ENCODE assay signal across 1 fruit fly cellular context in genomic region chr3L:12277054-12277879, dm6.
TF ChIP-seq lines count a peak whose summit lies in the region.

Gene Sms, minus strand, starts transcription at chr3L:12277251.
Gene INPP5E, plus strand, starts transcription at chr3L:12277655.

TF ChIP-seq in whole organism, embryonic, 481 proteins besides CTCF, POLR2A, EP300 and RAD21 (continued from another document and continues in another):
- TF ChIP-seq CG18764 (GFP tag; optimal IDR thresholded peaks at IDR 0.05; lab: Kevin White, UChicago) (no peak), CG31224 (GFP tag; IDR thresholded peaks at IDR 0.05; lab: Robert Waterston, UW) (peak; percentile 49; the same call in 1 of the 2 replicates), knrl (GFP tag; IDR thresholded peaks at IDR 0.05; lab: Robert Waterston, UW; ENCODE audit: partially characterized antibody) (peak; percentile 88), sens (GFP tag; lab: Kevin White, UChicago) (peak; percentile 46), CG5953 (GFP tag; IDR thresholded peaks at IDR 0.05; lab: Robert Waterston, UW) (no peak), Fer1 (GFP tag; optimal IDR thresholded peaks at IDR 0.05; lab: Kevin White, UChicago) (peak; percentile 2), NC2α (GFP tag; optimal IDR thresholded peaks at IDR 0.05; lab: Kevin White, UChicago) (no peak), Lim3 (GFP tag; IDR thresholded peaks at IDR 0.05; lab: Robert Waterston, UW) (no peak), z (GFP tag; IDR thresholded peaks at IDR 0.05; lab: Robert Waterston, UW) (no peak), gcm2 (GFP tag; optimal IDR thresholded peaks at IDR 0.05; lab: Kevin White, UChicago) (no peak), da (GFP tag; optimal IDR thresholded peaks at IDR 0.05; lab: Kevin White, UChicago) (no peak), CG18619 (GFP tag; optimal IDR thresholded peaks at IDR 0.05; lab: Kevin White, UChicago) (peak; percentile 64), NFAT (GFP tag; IDR thresholded peaks at IDR 0.05; lab: Robert Waterston, UW) (peak; percentile 73), Six4 (GFP tag; optimal IDR thresholded peaks at IDR 0.05; lab: Kevin White, UChicago) (peak; percentile 41), slou (GFP tag; optimal IDR thresholded peaks at IDR 0.05; lab: Kevin White, UChicago) (no peak), Lhr (GFP tag; optimal IDR thresholded peaks at IDR 0.05; lab: Kevin White, UChicago) (peak; percentile 30), CG8290 (GFP tag; optimal IDR thresholded peaks at IDR 0.05; lab: Kevin White, UChicago) (peak; percentile 20), CG8290 (tag; optimal IDR thresholded peaks at IDR 0.05; lab: Kevin White, UChicago) (peak in 1 of 2 experiments; percentile 54), ssp (GFP tag; IDR thresholded peaks at IDR 0.05; lab: Robert Waterston, UW) (peak; percentile 46), tgo (GFP tag; IDR thresholded peaks at IDR 0.05; lab: Robert Waterston, UW) (peak; percentile 43; the same call in 2 of the 3 replicates), CG7357 (GFP tag; IDR thresholded peaks at IDR 0.05; lab: Robert Waterston, UW) (no peak), prd (optimal IDR thresholded peaks at IDR 0.05; lab: Kevin White, UChicago) (no peak), prd (GFP tag; IDR thresholded peaks at IDR 0.05; lab: Robert Waterston, UW) (peak; percentile 63; the same call in 1 of the 3 replicates), bowl (GFP tag; IDR thresholded peaks at IDR 0.05; lab: Robert Waterston, UW) (no peak), CG32532 (GFP tag; IDR thresholded peaks at IDR 0.05; lab: Robert Waterston, UW) (peak; percentile 69), zen2 (GFP tag; IDR thresholded peaks at IDR 0.05; lab: Robert Waterston, UW; ENCODE audit: partially characterized antibody) (peak; percentile 58; the same call in 2 of the 3 replicates), Hmr (GFP tag; optimal IDR thresholded peaks at IDR 0.05; lab: Kevin White, UChicago) (peak; percentile 33), Sox102F (GFP tag; optimal IDR thresholded peaks at IDR 0.05; lab: Kevin White, UChicago) (peak; percentile 49), Awh (GFP tag; IDR thresholded peaks at IDR 0.05; lab: Robert Waterston, UW) (no peak), TFAM (GFP tag; optimal IDR thresholded peaks at IDR 0.05; lab: Kevin White, UChicago) (no peak), CG6854 (GFP tag; optimal IDR thresholded peaks at IDR 0.05; lab: Kevin White, UChicago) (no peak), CG2889 (GFP tag; IDR thresholded peaks at IDR 0.05; lab: Robert Waterston, UW) (0 out of 3 replicates have a peak, but pooled peaks have one; percentile 39), CG11085 (GFP tag; IDR thresholded peaks at IDR 0.05; lab: Robert Waterston, UW) (peak; percentile 48), Bgb (GFP tag; IDR thresholded peaks at IDR 0.05; lab: Robert Waterston, UW; ENCODE audit: partially characterized antibody) (peak; percentile 84), CG1602 (GFP tag; optimal IDR thresholded peaks at IDR 0.05; lab: Kevin White, UChicago) (peak; percentile 65), CG10431 (GFP tag; optimal IDR thresholded peaks at IDR 0.05; lab: Kevin White, UChicago) (peak; percentile 38), CG9797 (GFP tag; optimal IDR thresholded peaks at IDR 0.05; lab: Kevin White, UChicago) (peak; percentile 57), CG15073 (GFP tag; optimal IDR thresholded peaks at IDR 0.05; lab: Kevin White, UChicago) (no peak), CG8944 (GFP tag; optimal IDR thresholded peaks at IDR 0.05; lab: Kevin White, UChicago) (no peak), CG13624 (GFP tag; optimal IDR thresholded peaks at IDR 0.05; lab: Kevin White, UChicago) (no peak), CG3847 (GFP tag; IDR thresholded peaks at IDR 0.05; lab: Robert Waterston, UW) (peak; percentile 62; the same call in 1 of the 2 replicates), dimm (GFP tag; IDR thresholded peaks at IDR 0.05; lab: Robert Waterston, UW) (no peak), Tbp (GFP tag; optimal IDR thresholded peaks at IDR 0.05; lab: Kevin White, UChicago) (no peak), CG8281 (tag; optimal IDR thresholded peaks at IDR 0.05; lab: Kevin White, UChicago) (no peak), CG1792 (GFP tag; optimal IDR thresholded peaks at IDR 0.05; lab: Kevin White, UChicago) (no peak), fd3F (GFP tag; optimal IDR thresholded peaks at IDR 0.05; lab: Kevin White, UChicago) (no peak), Usf (GFP tag; optimal IDR thresholded peaks at IDR 0.05; lab: Kevin White, UChicago) (peak; percentile 17), Dfd (GFP tag; optimal IDR thresholded peaks at IDR 0.05; lab: Kevin White, UChicago) (no peak), pita (GFP tag; optimal IDR thresholded peaks at IDR 0.05; lab: Kevin White, UChicago) (no peak), CG2120 (GFP tag; optimal IDR thresholded peaks at IDR 0.05; lab: Kevin White, UChicago) (peak; percentile 74), Med (GFP tag; lab: Kevin White, UChicago) (peak; percentile 62), CG2875 (GFP tag; optimal IDR thresholded peaks at IDR 0.05; lab: Kevin White, UChicago) (no peak), ewg (GFP tag; optimal IDR thresholded peaks at IDR 0.05; lab: Kevin White, UChicago) (peak; percentile 14), CG6175 (GFP tag; IDR thresholded peaks at IDR 0.05; lab: Robert Waterston, UW) (no peak), her (GFP tag; optimal IDR thresholded peaks at IDR 0.05; lab: Kevin White, UChicago) (no peak), CG5180 (GFP tag; optimal IDR thresholded peaks at IDR 0.05; lab: Kevin White, UChicago) (no peak), CG18476 (GFP tag; optimal IDR thresholded peaks at IDR 0.05; lab: Kevin White, UChicago) (peak; percentile 14), kah (GFP tag; optimal IDR thresholded peaks at IDR 0.05; lab: Kevin White, UChicago) (no peak), CG43689 (GFP tag; IDR thresholded peaks at IDR 0.05; lab: Robert Waterston, UW) (no peak), CG10147 (GFP tag; optimal IDR thresholded peaks at IDR 0.05; lab: Kevin White, UChicago) (no peak), dati (GFP tag; IDR thresholded peaks at IDR 0.05; lab: Robert Waterston, UW) (no peak), Mad (GFP tag; optimal IDR thresholded peaks at IDR 0.05; lab: Kevin White, UChicago) (no peak), CG14441 (GFP tag; IDR thresholded peaks at IDR 0.05; lab: Robert Waterston, UW) (peak; percentile 61), CG9817 (tag; optimal IDR thresholded peaks at IDR 0.05; lab: Kevin White, UChicago) (peak; percentile 42), CG18011 (GFP tag; optimal IDR thresholded peaks at IDR 0.05; lab: Kevin White, UChicago) (peak; percentile 34), hkb (optimal IDR thresholded peaks at IDR 0.05; lab: Kevin White, UChicago) (no peak), hkb (GFP tag; IDR thresholded peaks at IDR 0.05; lab: Robert Waterston, UW) (0 out of 2 replicates have a peak, but pooled peaks have one; percentile 9), Atf-2 (GFP tag; optimal IDR thresholded peaks at IDR 0.05; lab: Kevin White, UChicago) (no peak), pfk (GFP tag; optimal IDR thresholded peaks at IDR 0.05; lab: Kevin White, UChicago) (no peak), Meics (GFP tag; optimal IDR thresholded peaks at IDR 0.05; lab: Kevin White, UChicago) (peak; percentile 54), lilli (GFP tag; optimal IDR thresholded peaks at IDR 0.05; lab: Kevin White, UChicago) (peak; percentile 40), Nf-YA (GFP tag; IDR thresholded peaks at IDR 0.05; lab: Robert Waterston, UW) (no peak), Oli (tag; optimal IDR thresholded peaks at IDR 0.05; lab: Kevin White, UChicago) (peak; percentile 40), Eip74EF (GFP tag; optimal IDR thresholded peaks at IDR 0.05; lab: Kevin White, UChicago) (no peak), CG12744 (GFP tag; optimal IDR thresholded peaks at IDR 0.05; lab: Kevin White, UChicago) (no peak), lov (optimal IDR thresholded peaks at IDR 0.05; lab: Kevin White, UChicago) (no peak), lov (GFP tag; IDR thresholded peaks at IDR 0.05; lab: Robert Waterston, UW) (peak; percentile 32; the same call in 1 of the 3 replicates), exex (tag; optimal IDR thresholded peaks at IDR 0.05; lab: Kevin White, UChicago) (no peak), unc-4 (GFP tag; IDR thresholded peaks at IDR 0.05; lab: Robert Waterston, UW; ENCODE audit: partially characterized antibody) (peak; percentile 82), CG8924 (tag; optimal IDR thresholded peaks at IDR 0.05; lab: Kevin White, UChicago) (peak; percentile 75), Scr (GFP tag; IDR thresholded peaks at IDR 0.05; lab: Robert Waterston, UW; ENCODE audit: partially characterized antibody) (peak; percentile 87), Drgx (GFP tag; IDR thresholded peaks at IDR 0.05; lab: Robert Waterston, UW) (no peak), YL-1 (GFP tag; optimal IDR thresholded peaks at IDR 0.05; lab: Kevin White, UChicago) (no peak), Jarid2 (GFP tag; optimal IDR thresholded peaks at IDR 0.05; lab: Kevin White, UChicago) (no peak), Rfx (GFP tag; IDR thresholded peaks at IDR 0.05; lab: Robert Waterston, UW) (peak; percentile 77), HHEX (GFP tag; optimal IDR thresholded peaks at IDR 0.05; lab: Kevin White, UChicago) (no peak), luna (GFP tag; optimal IDR thresholded peaks at IDR 0.05; lab: Kevin White, UChicago) (no peak), bcd (GFP tag; optimal IDR thresholded peaks at IDR 0.05; lab: Kevin White, UChicago) (peak; percentile 58), CG11398 (GFP tag; optimal IDR thresholded peaks at IDR 0.05; lab: Kevin White, UChicago) (no peak), Hr3 (GFP tag; optimal IDR thresholded peaks at IDR 0.05; lab: Kevin White, UChicago) (peak; percentile 79), Dip2 (GFP tag; IDR thresholded peaks at IDR 0.05; lab: Robert Waterston, UW) (no peak), run (tag; optimal IDR thresholded peaks at IDR 0.05; lab: Kevin White, UChicago) (no peak), ac (GFP tag; optimal IDR thresholded peaks at IDR 0.05; lab: Kevin White, UChicago) (no peak), emc (GFP tag; optimal IDR thresholded peaks at IDR 0.05; lab: Kevin White, UChicago) (no peak), wdn (GFP tag; IDR thresholded peaks at IDR 0.05; lab: Robert Waterston, UW) (0 out of 2 replicates have a peak, but pooled peaks have one; percentile 42), CG34422 (GFP tag; IDR thresholded peaks at IDR 0.05; lab: Robert Waterston, UW) (0 out of 3 replicates have a peak, but pooled peaks have one; percentile 37), CG17568 (GFP tag; optimal IDR thresholded peaks at IDR 0.05; lab: Kevin White, UChicago) (no peak), Ets65A (GFP tag; lab: Kevin White, UChicago) (peak; percentile 72), vfl (GFP tag; optimal IDR thresholded peaks at IDR 0.05; lab: Kevin White, UChicago) (no peak), CG33557 (GFP tag; optimal IDR thresholded peaks at IDR 0.05; lab: Kevin White, UChicago) (peak; percentile 56), jigr1 (GFP tag; IDR thresholded peaks at IDR 0.05; lab: Robert Waterston, UW) (peak; percentile 83; the same call in 1 of the 3 replicates), tup (GFP tag; optimal IDR thresholded peaks at IDR 0.05; lab: Kevin White, UChicago) (peak; percentile 5), Dll (GFP tag; IDR thresholded peaks at IDR 0.05; lab: Robert Waterston, UW; ENCODE audit: partially characterized antibody) (peak; percentile 89), CG33213 (GFP tag; optimal IDR thresholded peaks at IDR 0.05; lab: Kevin White, UChicago) (no peak), ems (GFP tag; optimal IDR thresholded peaks at IDR 0.05; lab: Kevin White, UChicago) (no peak), Bdp1 (GFP tag; optimal IDR thresholded peaks at IDR 0.05; lab: Kevin White, UChicago) (no peak), dmrt99B (tag; optimal IDR thresholded peaks at IDR 0.05; lab: Kevin White, UChicago) (peak; percentile 24), ind (GFP tag; optimal IDR thresholded peaks at IDR 0.05; lab: Kevin White, UChicago) (peak; percentile 32), CG4854 (GFP tag; optimal IDR thresholded peaks at IDR 0.05; lab: Kevin White, UChicago) (no peak), Asciz (GFP tag; optimal IDR thresholded peaks at IDR 0.05; lab: Kevin White, UChicago) (no peak), CG9609 (GFP tag; optimal IDR thresholded peaks at IDR 0.05; lab: Kevin White, UChicago) (no peak), CG16813 (GFP tag; IDR thresholded peaks at IDR 0.05; lab: Robert Waterston, UW; ENCODE audit: partially characterized antibody) (peak; percentile 90), CG11093 (GFP tag; IDR thresholded peaks at IDR 0.05; lab: Robert Waterston, UW) (no peak), chif (GFP tag; optimal IDR thresholded peaks at IDR 0.05; lab: Kevin White, UChicago) (no peak), cad (GFP tag; optimal IDR thresholded peaks at IDR 0.05; lab: Kevin White, UChicago) (no peak), peb (GFP tag; IDR thresholded peaks at IDR 0.05; lab: Robert Waterston, UW) (no peak), CG13123 (GFP tag; optimal IDR thresholded peaks at IDR 0.05; lab: Kevin White, UChicago) (no peak), sug (tag; optimal IDR thresholded peaks at IDR 0.05; lab: Kevin White, UChicago) (peak; percentile 73), zf30C (GFP tag; optimal IDR thresholded peaks at IDR 0.05; lab: Kevin White, UChicago) (no peak), trem (tag; optimal IDR thresholded peaks at IDR 0.05; lab: Kevin White, UChicago) (peak; percentile 73), CG10565 (GFP tag; optimal IDR thresholded peaks at IDR 0.05; lab: Kevin White, UChicago) (no peak), HLHmδ (GFP tag; optimal IDR thresholded peaks at IDR 0.05; lab: Kevin White, UChicago) (no peak), eyg (GFP tag; optimal IDR thresholded peaks at IDR 0.05; lab: Kevin White, UChicago) (no peak), schlank (tag; optimal IDR thresholded peaks at IDR 0.05; lab: Kevin White, UChicago) (no peak), hb (GFP tag; IDR thresholded peaks at IDR 0.05; lab: Robert Waterston, UW; ENCODE audit: partially characterized antibody) (peak; percentile 81), CG11696 (GFP tag; IDR thresholded peaks at IDR 0.05; lab: Robert Waterston, UW) (0 out of 2 replicates have a peak, but pooled peaks have one; percentile 8), CG8765 (GFP tag; IDR thresholded peaks at IDR 0.05; lab: Robert Waterston, UW) (peak; percentile 48; the same call in 1 of the 2 replicates), Max (GFP tag; optimal IDR thresholded peaks at IDR 0.05; lab: Kevin White, UChicago) (peak; percentile 33), CG18599 (GFP tag; optimal IDR thresholded peaks at IDR 0.05; lab: Kevin White, UChicago) (peak; percentile 47), CG3726 (GFP tag; IDR thresholded peaks at IDR 0.05; lab: Robert Waterston, UW) (no peak), CG2199 (GFP tag; IDR thresholded peaks at IDR 0.05; lab: Robert Waterston, UW) (no peak), CG13424 (tag; optimal IDR thresholded peaks at IDR 0.05; lab: Kevin White, UChicago) (peak; percentile 69), CG4730 (GFP tag; IDR thresholded peaks at IDR 0.05; lab: Robert Waterston, UW) (no peak), ken (GFP tag; IDR thresholded peaks at IDR 0.05; lab: Robert Waterston, UW) (peak; percentile 49; the same call in 1 of the 3 replicates)
